Worm (Caenorhabditis elegans): Measurements from ENCODE around the gene col-142.

col-142 gene

ce11 chrV:6817184-6817583 lies 13.8 kb upstream of the col-142 start, which contains the start of gene dmsr-14:
Gene dmsr-14, minus strand, starts transcription at chrV:6817284.
- TF ChIP-seq zag-1 (tag; optimal IDR thresholded peaks at IDR 0.05) = no peak
- no peak for TF ChIP-seq ztf-1 (GFP tag; conservative IDR thresholded peaks at IDR 0.05)
- TF ChIP-seq sma-9 (GFP tag; optimal IDR thresholded peaks at IDR 0.05) = no peak
- no peak for TF ChIP-seq sma-9 (tag; optimal IDR thresholded peaks at IDR 0.05)
- TF ChIP-seq blmp-1 (tag; optimal IDR thresholded peaks at IDR 0.05; ENCODE audit: insufficient read depth) = no peak
- TF ChIP-seq C34F6.9 (tag; optimal IDR thresholded peaks at IDR 0.05) = no peak
- TF ChIP-seq nhr-129 (tag; optimal IDR thresholded peaks at IDR 0.05) = no peak
- TF ChIP-seq Y55F3AM.14 (GFP tag; optimal IDR thresholded peaks at IDR 0.05) = no peak
- TF ChIP-seq ama-1 (optimal IDR thresholded peaks at IDR 0.05) = no peak
- TF ChIP-seq nhr-25 (tag; optimal IDR thresholded peaks at IDR 0.05) = no peak
- TF ChIP-seq nhr-6 (tag; optimal IDR thresholded peaks at IDR 0.05) = no peak
- no peak for TF ChIP-seq egl-27 (tag; optimal IDR thresholded peaks at IDR 0.05)
- no peak for TF ChIP-seq dmd-4 (tag; optimal IDR thresholded peaks at IDR 0.05)
- TF ChIP-seq nhr-77 (tag; optimal IDR thresholded peaks at IDR 0.05) = no peak

DNA sequence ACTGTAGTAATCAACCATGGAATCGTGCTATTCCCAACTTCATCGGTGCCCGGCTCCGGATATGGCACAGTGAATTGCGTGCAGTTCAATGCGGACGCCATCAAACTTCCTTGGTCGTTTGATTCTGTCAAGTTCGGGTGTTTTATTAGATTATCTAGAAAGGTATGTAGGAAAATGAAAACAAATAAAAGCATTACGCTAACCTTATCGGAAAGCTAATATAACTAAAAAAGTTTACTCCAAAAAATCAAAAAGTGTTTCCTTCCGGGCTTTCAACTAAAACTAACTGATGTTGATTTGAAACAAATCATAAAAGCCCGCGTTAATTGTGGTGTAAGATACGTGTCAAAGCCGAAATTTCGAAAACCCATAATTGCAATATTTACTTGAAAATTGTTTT lies 11.2 kb upstream of the col-142 start, which contains the start of gene dmsr-13:
Gene dmsr-13 (minus strand): TSS at position 101 of the 400 bp plus-strand sequence.
- no peak for TF ChIP-seq snpc-4 (tag; optimal IDR thresholded peaks at IDR 0.05)

- no peak for TF ChIP-seq mab-5 (tag; optimal IDR thresholded peaks at IDR 0.05)
- TF ChIP-seq egl-27 (tag; optimal IDR thresholded peaks at IDR 0.05) = no peak
- no peak for TF ChIP-seq lin-13 (GFP tag; optimal IDR thresholded peaks at IDR 0.05)
- TF ChIP-seq zag-1 (tag; optimal IDR thresholded peaks at IDR 0.05) = no peak
- TF ChIP-seq alr-1 (tag; optimal IDR thresholded peaks at IDR 0.05) = no peak
Observed at ce11 chrV:6821509-6821908, 9.5 kb upstream of the col-142 start, which contains the start of gene T15B7.8. Gene T15B7.8, plus strand, starts transcription at chrV:6821809.

DNA sequence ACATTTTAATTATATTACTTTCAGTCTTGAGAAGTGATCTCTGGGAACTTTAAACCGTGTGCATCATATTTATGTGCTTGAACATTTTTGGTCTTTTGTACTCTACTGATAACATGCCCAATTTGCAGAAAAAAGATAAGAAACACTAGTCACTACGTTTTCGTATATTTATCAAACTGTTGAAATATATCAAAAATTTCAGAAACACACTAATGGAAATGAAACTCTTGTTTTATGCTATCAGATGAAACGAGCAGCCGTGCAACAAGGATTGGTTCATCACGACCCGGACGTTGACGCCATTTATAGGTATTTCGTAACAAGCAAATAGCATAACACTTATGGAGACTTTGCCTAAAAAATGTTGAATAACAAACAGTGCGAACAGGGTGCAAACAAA lies 7.5 kb upstream of the col-142 start:
- TF ChIP-seq mab-5 (tag; optimal IDR thresholded peaks at IDR 0.05) = no peak
- peak; percentile 68 for TF ChIP-seq sma-9 (GFP tag; optimal IDR thresholded peaks at IDR 0.05)
- no peak for TF ChIP-seq sma-9 (tag; optimal IDR thresholded peaks at IDR 0.05)
- TF ChIP-seq mdl-1 (tag; optimal IDR thresholded peaks at IDR 0.05) = no peak
- peak; percentile 97 for TF ChIP-seq fos-1 (tag; optimal IDR thresholded peaks at IDR 0.05)
- peak; percentile 47 for TF ChIP-seq crh-2 (tag; optimal IDR thresholded peaks at IDR 0.05)
- TF ChIP-seq lin-39 (tag; optimal IDR thresholded peaks at IDR 0.05) = no peak

- no peak for TF ChIP-seq elt-3 (tag; optimal IDR thresholded peaks at IDR 0.05)
- TF ChIP-seq mbf-1 (tag; optimal IDR thresholded peaks at IDR 0.05) = no peak
- no peak for TF ChIP-seq ceh-82 (tag; optimal IDR thresholded peaks at IDR 0.05)
- TF ChIP-seq snpc-4 (tag; optimal IDR thresholded peaks at IDR 0.05) = no peak
- TF ChIP-seq nhr-23 (tag; optimal IDR thresholded peaks at IDR 0.05) = no peak
- TF ChIP-seq nhr-25 (tag; optimal IDR thresholded peaks at IDR 0.05) = no peak
- TF ChIP-seq peb-1 (tag; optimal IDR thresholded peaks at IDR 0.05) = no peak
Observed at ce11 chrV:6828786-6829185, 2.2 kb upstream of the col-142 start, which contains the start of gene dmsr-15. Gene dmsr-15, minus strand, starts transcription at chrV:6828886.

DNA sequence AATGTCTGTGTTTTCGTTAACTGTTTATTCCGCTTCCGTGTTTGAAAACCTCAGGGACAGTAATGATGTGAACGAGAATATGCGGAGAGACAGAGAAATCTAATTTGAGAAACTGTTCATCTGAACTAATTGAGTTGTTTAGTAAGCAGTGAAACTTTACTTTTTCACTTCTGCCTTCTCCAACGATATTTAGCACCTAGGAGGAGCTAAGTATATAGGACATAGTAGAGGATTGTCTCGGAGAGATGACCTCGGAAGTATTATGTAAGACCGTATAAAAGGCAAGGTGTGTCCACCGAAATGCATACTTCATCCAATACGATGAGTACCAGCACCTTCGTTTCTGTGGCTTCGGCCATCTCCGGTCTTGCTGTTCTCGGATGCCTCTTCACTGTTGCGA lies 1.6 kb upstream of the col-142 start, which contains the start of gene col-141:
Gene col-141 (plus strand): TSS at position 301 of the 400 bp plus-strand sequence.
- TF ChIP-seq lin-11 (tag; optimal IDR thresholded peaks at IDR 0.05) (no peak), ztf-1 (GFP tag; conservative IDR thresholded peaks at IDR 0.05) (no peak), sma-9 (GFP tag; optimal IDR thresholded peaks at IDR 0.05) (no peak), sma-9 (tag; optimal IDR thresholded peaks at IDR 0.05) (no peak), R02D3.7 (tag; optimal IDR thresholded peaks at IDR 0.05) (no peak), zag-1 (tag; optimal IDR thresholded peaks at IDR 0.05) (no peak), blmp-1 (tag; optimal IDR thresholded peaks at IDR 0.05; ENCODE audit: insufficient read depth) (no peak), nhr-12 (tag; optimal IDR thresholded peaks at IDR 0.05) (no peak), nhr-6 (tag; optimal IDR thresholded peaks at IDR 0.05) (no peak), lsy-2 (tag; optimal IDR thresholded peaks at IDR 0.05) (no peak), nhr-23 (tag; optimal IDR thresholded peaks at IDR 0.05) (no peak), egl-27 (tag; optimal IDR thresholded peaks at IDR 0.05) (no peak), ceh-16 (tag; optimal IDR thresholded peaks at IDR 0.05) (no peak), lin-39 (tag; optimal IDR thresholded peaks at IDR 0.05) (no peak)

All from whole organism, L2 larva.